Worm (Caenorhabditis elegans): Measurements from ENCODE around the gene rrsr-1.

Gene rrsr-1

ce11 chrV:14437355-14437754 is 12.5 kb upstream of the rrsr-1 start:
- TF ChIP-seq F37B4.10 (GFP tag; IDR thresholded peaks at IDR 0.05) (no peak), Y67H2A.10 (GFP tag; conservative IDR thresholded peaks at IDR 0.05) (no peak), K11D2.4 (GFP tag; IDR thresholded peaks at IDR 0.05) (no peak), ceh-91 (GFP tag; IDR thresholded peaks at IDR 0.05) (no peak), let-526 (GFP tag; IDR thresholded peaks at IDR 0.05) (no peak), attf-5 (GFP tag; optimal IDR thresholded peaks at IDR 0.05) (no peak), F33H1.4 (GFP tag; IDR thresholded peaks at IDR 0.05) (no peak), lag-1 (GFP tag; IDR thresholded peaks at IDR 0.05) (no peak)

- TF ChIP-seq ztf-3 (GFP tag; optimal IDR thresholded peaks at IDR 0.05) (no peak), F23B12.7 (tag; optimal IDR thresholded peaks at IDR 0.05; ENCODE audit: insufficient read depth) (no peak), rcor-1 (GFP tag; IDR thresholded peaks at IDR 0.05) (no peak), ceh-40 (GFP tag; IDR thresholded peaks at IDR 0.05) (no peak), aptf-3 (GFP tag; IDR thresholded peaks at IDR 0.05) (no peak), mxl-1 (tag; optimal IDR thresholded peaks at IDR 0.05) (no peak), nhr-27 (tag; optimal IDR thresholded peaks at IDR 0.05) (no peak), B0261.1 (tag; optimal IDR thresholded peaks at IDR 0.05) (no peak), B0019.2 (GFP tag; conservative IDR thresholded peaks at IDR 0.05) (no peak), die-1 (tag; optimal IDR thresholded peaks at IDR 0.05) (no peak), Y53F4B.3 (GFP tag; IDR thresholded peaks at IDR 0.05) (no peak), T07F8.4 (tag; optimal IDR thresholded peaks at IDR 0.05) (no peak), tbp1 (GFP tag; optimal IDR thresholded peaks at IDR 0.05) (no peak), ztf-22 (GFP tag; optimal IDR thresholded peaks at IDR 0.05) (no peak), nfyb-1 (GFP tag; IDR thresholded peaks at IDR 0.05) (no peak), xnd-1 (tag; optimal IDR thresholded peaks at IDR 0.05) (no peak), dpff-1 (tag; optimal IDR thresholded peaks at IDR 0.05) (no peak), Y56A3A.18 (GFP tag; IDR thresholded peaks at IDR 0.05) (no peak), bed-1 (GFP tag; IDR thresholded peaks at IDR 0.05) (no peak), C06A6.2 (GFP tag; conservative IDR thresholded peaks at IDR 0.05) (no peak)
Measured at ce11 chrV:14436195-14436594, 11.4 kb upstream of the rrsr-1 start.

DNA sequence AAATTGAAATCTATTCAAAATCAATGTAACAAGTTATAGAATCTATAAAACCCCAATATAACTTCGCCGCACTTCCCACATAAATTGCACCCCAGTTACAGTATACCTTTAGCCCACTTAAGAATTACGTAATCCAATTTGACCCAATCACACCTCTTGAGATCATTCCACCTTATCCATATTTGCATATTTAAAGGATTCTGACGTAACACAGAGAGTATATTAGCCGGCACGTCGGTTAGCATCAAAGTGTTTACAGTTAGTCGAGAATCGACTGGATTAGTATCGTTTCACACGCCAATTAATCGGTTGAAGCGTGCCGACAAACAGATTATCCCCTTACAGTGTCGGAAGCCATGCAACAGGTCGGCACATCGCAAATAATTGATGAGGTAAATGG is 8.8 kb upstream of the rrsr-1 start:
- TF ChIP-seq lin-26 (GFP tag; IDR thresholded peaks at IDR 0.05) (no peak), rpc-1 (optimal IDR thresholded peaks at IDR 0.05) (no peak), rpc-1 (tag; optimal IDR thresholded peaks at IDR 0.05) (no peak), let-607 (tag; optimal IDR thresholded peaks at IDR 0.05) (no peak), hmg-20 (GFP tag; IDR thresholded peaks at IDR 0.05) (no peak), mcd-1 (GFP tag; IDR thresholded peaks at IDR 0.05) (no peak), lsl-1 (GFP tag; optimal IDR thresholded peaks at IDR 0.05) (no peak), ztf-6 (GFP tag; IDR thresholded peaks at IDR 0.05) (no peak), pbrm-1 (GFP tag; IDR thresholded peaks at IDR 0.05) (no peak), F52B5.7 (tag; optimal IDR thresholded peaks at IDR 0.05) (no peak), lag-1 (GFP tag; IDR thresholded peaks at IDR 0.05) (no peak), B0035.1 (tag; optimal IDR thresholded peaks at IDR 0.05) (no peak), akir-1 (GFP tag; optimal IDR thresholded peaks at IDR 0.05) (no peak), F55B11.4 (tag; optimal IDR thresholded peaks at IDR 0.05; ENCODE audit: borderline replicate concordance, insufficient read depth) (no peak), nfya-2 (GFP tag; IDR thresholded peaks at IDR 0.05) (no peak), B0019.2 (GFP tag; conservative IDR thresholded peaks at IDR 0.05) (no peak), lir-1 (GFP tag; conservative IDR thresholded peaks at IDR 0.05) (no peak), T07F8.4 (tag; optimal IDR thresholded peaks at IDR 0.05) (no peak), bed-2 (GFP tag; IDR thresholded peaks at IDR 0.05) (no peak)
